Worm (Caenorhabditis elegans) whole organism, L1 larva: Measurements from ENCODE around the gene csq-1.

Experiments
- aha-1 ChIP-seq: fragments of 150-350 bp; optimal IDR thresholded peaks from 2 replicates; lab custom pipeline; 2014; ENCODE audit warnings: missing biosample characterization, missing genetic modification characterization
- blmp-1 ChIP-seq: fragments of 150-350 bp; optimal IDR thresholded peaks from 2 replicates; lab custom pipeline; 2014; ENCODE audit warnings: missing biosample characterization, missing genetic modification characterization
- ceh-82 ChIP-seq, 3 experiments: fragments of 150-350 bp in 1 of 3; sonication (generic microtip) in 2 of 3; optimal IDR thresholded peaks; 2 replicates each; lab custom pipeline; 2014 to 2017; ENCODE audit warnings: missing biosample characterization in 3 of 3, missing genetic modification characterization in 3 of 3
- dpl-1 ChIP-seq, 3 experiments: fragments of 150-350 bp in 2 of 3; sonication (generic microtip) in 1 of 3; optimal IDR thresholded peaks; 2 replicates each; lab custom pipeline; 2014 to 2017; ENCODE audit warnings: missing biosample characterization in 3 of 3, missing genetic modification characterization in 3 of 3, missing genetic modification reagents in 3 of 3
- efl-1 ChIP-seq, 4 experiments: fragments of 150-350 bp; optimal IDR thresholded peaks in 3 of 4; peaks in 1 of 4; 1 replicate in 1 of 4; 2 replicates in 3 of 4; lab custom pipeline; 2014; ENCODE audit warnings: missing biosample characterization in 2 of 4, missing genetic modification characterization in 2 of 4, missing genetic modification reagents in 2 of 4
- egl-13 ChIP-seq: sonication (generic microtip); optimal IDR thresholded peaks from 2 replicates; lab custom pipeline; 2016; ENCODE audit warnings: missing genotype, missing genetic modification reagents, missing genetic modification characterization, missing compliant biosample characterization
- elt-2 ChIP-seq: sonication (generic microtip); optimal IDR thresholded peaks from 2 replicates; lab custom pipeline; 2016; ENCODE audit warnings: missing genetic modification characterization, mild to moderate bottlenecking, inconsistent platforms, missing compliant biosample characterization, missing genetic modification reagents
- elt-3 ChIP-seq, 6 experiments: fragments of 150-350 bp in 1 of 6; sonication (generic microtip); optimal IDR thresholded peaks; 2 replicates each; lab custom pipeline; 2017 to 2018; ENCODE audit warnings: missing biosample characterization in 6 of 6, missing genetic modification characterization in 6 of 6, inconsistent platforms in 1 of 6
- fkh-10 ChIP-seq: sonication (generic microtip); optimal IDR thresholded peaks from 2 replicates; lab custom pipeline; 2017; ENCODE audit warnings: missing biosample characterization, missing genetic modification reagents, missing genetic modification characterization
- fkh-4 ChIP-seq: sonication (generic microtip); optimal IDR thresholded peaks from 2 replicates; lab custom pipeline; 2016; ENCODE audit warnings: missing compliant biosample characterization, missing genetic modification characterization, borderline replicate concordance
- fos-1 ChIP-seq: fragments of 150-350 bp; optimal IDR thresholded peaks from 2 replicates; lab custom pipeline; 2014; ENCODE audit warnings: missing biosample characterization, missing genetic modification characterization
- grh-1 ChIP-seq: fragments of 200-800 bp; sonication (Bioruptor generic); IDR thresholded peaks from 2 replicates; pipeline ENCODE4 v1.3.6; 2022; ENCODE audit warnings: missing genetic modification reagents, missing genetic modification characterization, missing compliant biosample characterization
- hpl-2 ChIP-seq: fragments of 150-350 bp; optimal IDR thresholded peaks from 2 replicates; lab custom pipeline; 2014; ENCODE audit warnings: missing biosample characterization, missing genetic modification reagents, missing genetic modification characterization
- jun-1 ChIP-seq: fragments of 150-350 bp; optimal IDR thresholded peaks from 2 replicates; lab custom pipeline; 2014; ENCODE audit warnings: missing biosample characterization, missing genetic modification reagents, missing genetic modification characterization
- lin-13 ChIP-seq: fragments of 150-350 bp; optimal IDR thresholded peaks from 2 replicates; lab custom pipeline; 2014; ENCODE audit warnings: missing biosample characterization, missing genetic modification reagents, missing genetic modification characterization
- lin-14 ChIP-seq: fragments of 200-800 bp; sonication (Bioruptor generic); optimal IDR thresholded peaks from 2 replicates; lab custom pipeline; 2018; ENCODE audit warnings: mild to moderate bottlenecking, missing genetic modification characterization, moderate library complexity, missing compliant biosample characterization
- lsy-2 ChIP-seq, 2 experiments: fragments of 150-350 bp; optimal IDR thresholded peaks; 2 replicates each; lab custom pipeline; 2014; ENCODE audit warnings: missing biosample characterization in 2 of 2, missing genetic modification characterization in 2 of 2
- mab-9 ChIP-seq: fragments of 200-800 bp; sonication (Bioruptor generic); IDR thresholded peaks from 2 replicates; pipeline ENCODE4 v1.3.6; 2022; ENCODE audit warnings: missing genetic modification reagents, missing genetic modification characterization, missing compliant biosample characterization
- mdl-1 ChIP-seq, 2 experiments: fragments of 150-350 bp; optimal IDR thresholded peaks; 2 replicates each; lab custom pipeline; 2014 to 2017; ENCODE audit warnings: missing biosample characterization in 2 of 2, missing genetic modification characterization in 2 of 2, inconsistent platforms in 1 of 2
- mef-2 ChIP-seq: fragments of 150-350 bp; optimal IDR thresholded peaks from 2 replicates; lab custom pipeline; 2014; ENCODE audit warnings: missing biosample characterization, missing genetic modification characterization
- mep-1 ChIP-seq: fragments of 150-350 bp; optimal IDR thresholded peaks from 2 replicates; lab custom pipeline; 2014; ENCODE audit warnings: missing biosample characterization, missing genetic modification characterization
- nhr-20 ChIP-seq: sonication (generic microtip); optimal IDR thresholded peaks from 2 replicates; lab custom pipeline; 2016; ENCODE audit warnings: mild to moderate bottlenecking, missing genetic modification characterization, missing compliant biosample characterization
- nhr-71 ChIP-seq: sonication (generic microtip); optimal IDR thresholded peaks from 2 replicates; lab custom pipeline; 2016; ENCODE audit warnings: mild to moderate bottlenecking, missing genetic modification characterization, moderate library complexity, missing compliant biosample characterization
- nhr-85 ChIP-seq: sonication (generic microtip); peaks from one replicate; lab custom pipeline; 2016; ENCODE audit warnings: missing genetic modification characterization, inconsistent platforms, missing compliant biosample characterization
- pax-3 ChIP-seq: fragments of 200-800 bp; sonication (Bioruptor generic); optimal IDR thresholded peaks from 2 replicates; lab custom pipeline; 2018; ENCODE audit warnings: mild to moderate bottlenecking, missing genetic modification characterization, moderate library complexity, missing compliant biosample characterization
- skn-1 ChIP-seq: fragments of 150-350 bp; optimal IDR thresholded peaks from 2 replicates; lab custom pipeline; 2014; ENCODE audit warnings: missing biosample characterization, missing genetic modification characterization
- snpc-4 ChIP-seq: fragments of 150-350 bp; optimal IDR thresholded peaks from 2 replicates; lab custom pipeline; 2014; ENCODE audit warnings: missing biosample characterization, missing genetic modification characterization
- snu-23 ChIP-seq: sonication (generic microtip); optimal IDR thresholded peaks from 2 replicates; lab custom pipeline; 2016; ENCODE audit warnings: missing genetic modification characterization, missing compliant biosample characterization
- sptf-1 ChIP-seq: fragments of 150-350 bp; optimal IDR thresholded peaks from 2 replicates; lab custom pipeline; 2014; ENCODE audit warnings: missing biosample characterization, missing genetic modification characterization
- tbx-2 ChIP-seq: sonication (generic microtip); optimal IDR thresholded peaks from 2 replicates; lab custom pipeline; 2016; ENCODE audit warnings: missing genetic modification characterization, missing compliant biosample characterization
- unc-30 ChIP-seq: sonication (generic microtip); optimal IDR thresholded peaks from 2 replicates; lab custom pipeline; 2017; ENCODE audit warnings: missing biosample characterization, missing genetic modification characterization
- unc-98 ChIP-seq: fragments of 200-800 bp; sonication (Bioruptor generic); IDR thresholded peaks from 2 replicates; pipeline ENCODE4 v1.3.6; 2022; ENCODE audit warnings: missing genetic modification characterization, missing compliant biosample characterization
- ztf-11 ChIP-seq, 2 experiments: sonication (generic microtip); optimal IDR thresholded peaks; 2 replicates each; lab custom pipeline; 2016 to 2017; ENCODE audit warnings: missing genetic modification characterization in 2 of 2, missing biosample characterization in 1 of 2, missing compliant biosample characterization in 1 of 2
- ztf-4 ChIP-seq: fragments of 150-350 bp; optimal IDR thresholded peaks from 2 replicates; lab custom pipeline; 2014; ENCODE audit warnings: missing biosample characterization, missing genetic modification characterization

csq-1 gene

DNA sequence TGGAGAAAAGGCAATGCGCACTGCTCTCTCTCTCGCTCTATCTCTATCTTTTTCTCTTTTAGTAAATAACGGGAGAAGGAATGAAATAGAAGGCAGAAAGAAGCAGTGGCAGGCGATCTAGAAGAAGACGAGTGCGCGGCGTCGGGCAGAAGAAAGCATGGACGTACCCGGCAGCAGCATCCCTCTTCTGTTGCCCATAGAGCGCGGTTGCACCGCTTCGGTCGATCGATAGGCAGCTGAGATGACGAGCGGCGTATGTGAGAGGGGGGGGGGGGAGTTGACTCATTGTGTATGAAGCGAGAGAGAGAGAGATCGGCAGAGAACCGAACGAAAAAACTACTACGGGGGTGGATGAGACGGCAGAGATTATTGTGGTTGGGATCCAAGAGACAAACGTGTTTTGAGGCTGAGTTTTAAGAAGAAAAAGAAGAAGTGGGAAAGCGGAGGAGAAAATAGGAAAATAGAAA is 23.5 kb downstream of the csq-1 start (continued):
- peak; percentile 94 for TF ChIP-seq snu-23
- TF ChIP-seq, all 84 proteins: peak for 57

DNA sequence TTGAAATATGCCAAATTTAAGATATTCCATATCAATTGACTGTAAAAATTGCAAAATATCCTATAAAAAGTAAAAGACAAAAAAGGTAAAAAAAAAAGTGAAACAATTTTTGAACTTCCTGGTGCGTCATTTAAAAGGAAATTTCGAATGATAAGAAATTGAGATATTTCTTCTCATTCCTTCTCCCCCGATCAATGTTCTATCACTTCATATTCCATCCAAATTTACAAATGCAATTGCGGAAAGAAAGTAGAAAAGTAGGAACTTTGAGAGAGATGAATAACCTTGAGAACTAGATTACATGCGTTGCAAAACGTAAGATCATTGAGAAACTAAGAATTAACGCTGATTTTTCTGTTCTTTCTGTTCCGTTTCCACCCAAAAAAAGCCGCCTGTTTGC is 24.9 kb downstream of the csq-1 start:
- peak in 2 of 6 experiments; percentile 44 to 80 for TF ChIP-seq elt-3 (tag; optimal IDR thresholded peaks at IDR 0.05; lab: Kevin White, UChicago)
- TF ChIP-seq unc-30 (tag; lab: Kevin White, UChicago) = no peak
- peak; percentile 72 for TF ChIP-seq blmp-1 (tag; lab: Kevin White, UChicago)
- peak; percentile 54 for TF ChIP-seq lin-14 (GFP tag; lab: Kevin White, UChicago)
- TF ChIP-seq nhr-20 (tag; lab: Kevin White, UChicago) = peak; percentile 10
- no peak for TF ChIP-seq unc-98 (GFP tag; lab: Robert Waterston, UW)
- TF ChIP-seq nhr-85 = peak; percentile 58
- TF ChIP-seq lin-13 (GFP tag; lab: Kevin White, UChicago) = no peak
- TF ChIP-seq fkh-4 (tag; lab: Kevin White, UChicago) = no peak
- TF ChIP-seq, all 84 proteins: peak for 5

DNA sequence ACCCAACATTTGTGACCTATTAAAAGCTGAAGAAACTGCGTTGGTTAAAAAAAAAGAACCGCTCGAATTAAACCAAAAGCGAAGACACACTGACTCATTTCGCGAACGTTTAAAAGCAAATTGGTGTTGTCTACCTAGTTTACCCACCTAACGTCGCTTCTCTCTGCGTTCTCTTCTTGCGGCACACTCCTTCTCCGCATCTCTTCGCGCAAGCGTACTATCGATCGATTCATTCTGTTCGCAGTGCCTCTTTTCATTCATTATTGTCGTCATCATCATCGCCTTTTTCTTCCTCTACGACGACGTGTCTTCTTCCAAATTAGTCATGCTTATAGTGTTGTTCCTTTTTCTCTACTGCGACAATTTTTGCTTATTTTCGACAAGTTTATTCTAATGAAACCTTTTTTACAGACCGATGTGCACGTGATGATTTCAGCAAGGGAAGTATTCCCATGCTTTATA is 26.5 kb downstream of the csq-1 start, which contains the start of gene atrn-1:
Gene atrn-1, plus strand, starts transcription at position 412 of the 462 bp plus-strand sequence.
- TF ChIP-seq dpl-1 (GFP tag; optimal IDR thresholded peaks at IDR 0.05; lab: Kevin White, UChicago) (no peak), nhr-20 (tag; lab: Kevin White, UChicago) (peak; percentile 13), snu-23 (peak; percentile 17), grh-1 (no peak), lin-14 (GFP tag; lab: Kevin White, UChicago) (peak; percentile 52), fkh-10 (no peak), skn-1 (tag; lab: Kevin White, UChicago) (peak; percentile 12), elt-3 (tag; optimal IDR thresholded peaks at IDR 0.05; lab: Kevin White, UChicago) (peak in 1 of 6 experiments; percentile 11), blmp-1 (tag; lab: Kevin White, UChicago) (peak; percentile 39)

DNA sequence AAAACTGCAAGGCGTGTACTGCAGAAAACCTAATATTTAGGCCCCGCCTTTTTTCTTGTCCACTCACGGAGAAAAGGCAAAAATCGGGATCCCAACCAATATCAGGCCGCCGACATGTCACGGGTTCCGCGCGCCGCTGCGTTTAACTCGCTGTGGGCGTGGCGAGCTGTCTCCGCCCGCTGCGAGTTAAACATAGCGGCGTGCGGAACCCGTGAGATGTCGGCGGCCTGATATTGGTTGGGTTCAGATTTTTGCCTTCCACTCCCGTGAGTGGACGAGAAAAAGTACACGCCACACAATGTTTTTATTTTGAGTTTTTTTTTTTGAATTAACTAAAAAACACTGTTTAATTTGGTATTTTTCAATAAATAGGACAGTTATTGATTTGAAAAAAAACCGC is 30.8 kb downstream of the csq-1 start:
- no peak for TF ChIP-seq elt-2 (tag; lab: Kevin White, UChicago)
- TF ChIP-seq fos-1 (tag; lab: Kevin White, UChicago) = no peak
- TF ChIP-seq aha-1 (tag; lab: Kevin White, UChicago) = no peak
- no peak for TF ChIP-seq sptf-1 (tag; lab: Kevin White, UChicago)
- TF ChIP-seq ztf-11 (tag; optimal IDR thresholded peaks at IDR 0.05; lab: Kevin White, UChicago) = no peak
- TF ChIP-seq mef-2 (tag; lab: Kevin White, UChicago) = no peak
- no peak for TF ChIP-seq jun-1 (tag; lab: Kevin White, UChicago)
- no peak for TF ChIP-seq grh-1

DNA sequence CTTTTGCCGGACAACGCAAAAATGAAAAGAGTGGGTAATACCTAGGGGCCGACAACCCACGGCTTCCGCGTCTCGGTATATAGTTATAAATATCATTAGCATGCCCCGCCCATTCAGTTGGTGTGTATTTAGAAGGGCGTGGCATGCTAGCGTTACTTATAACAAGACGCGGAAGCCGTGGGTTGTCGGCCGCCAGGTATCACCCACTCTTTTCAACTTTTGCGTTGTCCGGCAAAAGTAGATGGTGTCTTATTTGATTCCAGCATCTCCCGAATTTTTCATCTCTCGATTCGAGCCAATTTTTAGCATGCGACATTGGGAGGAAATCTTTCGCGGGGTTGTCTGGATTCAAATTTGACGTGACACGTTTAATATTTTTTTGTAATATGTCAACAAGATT is 33.1 kb downstream of the csq-1 start:
- no peak for TF ChIP-seq egl-13 (tag; lab: Kevin White, UChicago)
- no peak for TF ChIP-seq elt-2 (tag; lab: Kevin White, UChicago)
- TF ChIP-seq efl-1 (optimal IDR thresholded peaks at IDR 0.05; lab: Kevin White, UChicago) = no peak
- TF ChIP-seq efl-1 (GFP tag; optimal IDR thresholded peaks at IDR 0.05 in 1 of 2; lab: Kevin White, UChicago) = peak in 1 of 2 experiments; percentile 66
- TF ChIP-seq mab-9 (GFP tag; lab: Robert Waterston, UW) = no peak
- TF ChIP-seq hpl-2 (GFP tag; lab: Kevin White, UChicago) = no peak
- TF ChIP-seq ceh-82 (tag; optimal IDR thresholded peaks at IDR 0.05; lab: Kevin White, UChicago) = no peak
- TF ChIP-seq ztf-4 (tag; lab: Kevin White, UChicago) = no peak
- TF ChIP-seq mep-1 (tag; lab: Kevin White, UChicago) = no peak
- TF ChIP-seq nhr-20 (tag; lab: Kevin White, UChicago) = no peak

DNA sequence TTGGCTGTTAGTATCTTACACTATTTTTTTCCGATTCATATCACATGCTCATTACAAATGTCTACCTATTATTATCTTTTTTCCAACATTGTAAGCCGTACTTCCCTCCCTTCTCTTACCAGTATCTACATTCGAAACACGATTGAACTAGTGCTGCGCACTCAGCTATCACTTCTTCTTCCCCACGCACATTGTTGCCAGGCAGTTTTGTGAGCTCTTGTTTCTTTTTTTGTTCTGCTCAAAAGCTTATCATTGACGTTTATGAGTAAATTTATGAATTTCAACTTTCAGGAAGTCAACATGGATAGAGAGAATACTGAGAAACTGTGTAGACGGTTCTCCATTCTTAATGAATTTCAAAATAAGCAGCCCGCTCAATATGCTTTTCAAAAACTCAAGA is 36.4 kb downstream of the csq-1 start, which contains the start of gene F33C8.2:
Gene F33C8.2, plus strand, starts transcription at position 301 of the 400 bp plus-strand sequence.
- TF ChIP-seq fkh-10 (no peak), mdl-1 (tag; optimal IDR thresholded peaks at IDR 0.05; lab: Kevin White, UChicago) (no peak), grh-1 (no peak), tbx-2 (tag; lab: Kevin White, UChicago) (no peak), lsy-2 (tag; optimal IDR thresholded peaks at IDR 0.05; lab: Kevin White, UChicago) (no peak), nhr-71 (no peak), snpc-4 (tag; lab: Kevin White, UChicago) (no peak), snu-23 (no peak), fkh-4 (tag; lab: Kevin White, UChicago) (no peak), pax-3 (tag; lab: Kevin White, UChicago) (no peak)
